Worm (Caenorhabditis elegans): Measurements from ENCODE around the gene mob-1.

The mob-1 gene

DNA sequence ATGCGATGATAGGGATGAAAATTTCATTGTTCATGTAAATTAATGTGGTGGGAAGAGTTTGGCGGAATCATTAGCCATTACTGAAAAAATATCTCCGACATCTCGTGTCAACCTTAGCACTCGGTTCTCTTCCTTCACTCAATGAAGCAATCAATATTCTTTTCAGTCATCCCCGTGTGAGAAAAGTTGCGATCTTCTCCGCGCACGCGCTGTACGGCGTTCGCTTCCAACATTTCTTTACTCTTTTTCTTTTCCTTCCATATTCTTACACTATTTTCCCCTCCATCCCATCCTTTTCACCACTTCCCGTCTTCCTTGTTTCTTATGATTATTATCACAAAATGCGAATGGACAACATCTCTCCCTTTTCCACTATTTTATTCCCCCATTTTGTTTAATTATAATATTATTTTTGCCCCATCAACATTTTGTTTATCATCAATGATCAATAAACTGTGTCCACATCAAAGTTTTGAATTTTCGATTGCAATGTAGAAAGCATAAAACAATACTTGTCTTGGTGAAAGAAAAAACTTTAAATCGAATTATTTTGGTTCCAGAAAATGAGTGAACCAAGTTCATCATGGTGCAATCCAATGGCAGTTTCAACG is at the start of gene mob-1:
mob-1 (plus strand) TSS at position 561 of the 611 bp plus-strand sequence.
- peak; percentile 42 for TF ChIP-seq dve-1 (tag; optimal IDR thresholded peaks at IDR 0.05; ENCODE audit: insufficient read depth)
- no peak for TF ChIP-seq nhr-41 (GFP tag; IDR thresholded peaks at IDR 0.05)
- TF ChIP-seq nhr-77 (tag; optimal IDR thresholded peaks at IDR 0.05) = peak; percentile 7
- peak; percentile 54 for TF ChIP-seq ama-1 (optimal IDR thresholded peaks at IDR 0.05)
- peak in 1 of 2 experiments; percentile 31 for TF ChIP-seq lsy-2 (tag; optimal IDR thresholded peaks at IDR 0.05)
- peak; percentile 38 for TF ChIP-seq aha-1 (tag)
- peak; percentile 29 for TF ChIP-seq mes-2 (tag; optimal IDR thresholded peaks at IDR 0.05; ENCODE audit: poor library complexity, severe bottlenecking)
- TF ChIP-seq nhr-28 (tag; optimal IDR thresholded peaks at IDR 0.05) = no peak
- no peak for TF ChIP-seq pqm-1 (tag; optimal IDR thresholded peaks at IDR 0.05)
- 0 out of 2 replicates have a peak, but pooled peaks have one; percentile 36 for TF ChIP-seq lim-7 (GFP tag; IDR thresholded peaks at IDR 0.05)
- 0 out of 2 replicates have a peak, but pooled peaks have one; percentile 11 for TF ChIP-seq snpc-1.2 (GFP tag; IDR thresholded peaks at IDR 0.05)
- TF ChIP-seq hlh-30 (tag; optimal IDR thresholded peaks at IDR 0.05; ENCODE audit: insufficient read depth) = peak; percentile 54
- no peak for TF ChIP-seq ceh-62 (tag; optimal IDR thresholded peaks at IDR 0.05)
- peak; percentile 66 for TF ChIP-seq mxl-3 (GFP tag; optimal IDR thresholded peaks at IDR 0.05)
- TF ChIP-seq mdl-1 (tag; optimal IDR thresholded peaks at IDR 0.05) = peak in 1 of 2 experiments; percentile 34
- peak; percentile 7 for TF ChIP-seq hlh-11 (tag; optimal IDR thresholded peaks at IDR 0.05)
- peak; percentile 39 for TF ChIP-seq lin-38 (GFP tag; IDR thresholded peaks at IDR 0.05)
- no peak for TF ChIP-seq daf-16 (GFP tag; optimal IDR thresholded peaks at IDR 0.05)
- TF ChIP-seq daf-16 (tag; optimal IDR thresholded peaks at IDR 0.05) = peak; percentile 43

- no peak for TF ChIP-seq aly-2 (tag; optimal IDR thresholded peaks at IDR 0.05)
- TF ChIP-seq pha-4 (GFP tag; IDR thresholded peaks at IDR 0.05) = no peak
- no peak for TF ChIP-seq pha-4 (tag; optimal IDR thresholded peaks at IDR 0.05)
- no peak for TF ChIP-seq unc-39 (tag; optimal IDR thresholded peaks at IDR 0.05)
- TF ChIP-seq egl-43 (GFP tag; IDR thresholded peaks at IDR 0.05) = no peak
- no peak for TF ChIP-seq ZK337.2 (GFP tag; IDR thresholded peaks at IDR 0.05)
- TF ChIP-seq aha-1 (tag) = peak; percentile 42
- TF ChIP-seq lin-13 (GFP tag; optimal IDR thresholded peaks at IDR 0.05) = no peak
- no peak for TF ChIP-seq nhr-42 (GFP tag; IDR thresholded peaks at IDR 0.05)
- no peak for TF ChIP-seq nhr-237 (tag; optimal IDR thresholded peaks at IDR 0.05)
- TF ChIP-seq nhr-25 (tag; optimal IDR thresholded peaks at IDR 0.05; ENCODE audit: borderline replicate concordance, insufficient read depth) = no peak
- TF ChIP-seq lim-7 (GFP tag; IDR thresholded peaks at IDR 0.05) = no peak
- peak; percentile 37 for TF ChIP-seq mxl-3 (GFP tag; optimal IDR thresholded peaks at IDR 0.05)
- no peak for TF ChIP-seq madf-5 (GFP tag; IDR thresholded peaks at IDR 0.05)
- TF ChIP-seq T26A8.4 (GFP tag; IDR thresholded peaks at IDR 0.05) = no peak
- no peak for TF ChIP-seq ceh-82 (tag; optimal IDR thresholded peaks at IDR 0.05)
- no peak for TF ChIP-seq hmg-1.1 (GFP tag; IDR thresholded peaks at IDR 0.05)
- no peak for TF ChIP-seq skn-1 (tag; optimal IDR thresholded peaks at IDR 0.05)
- TF ChIP-seq mes-2 (tag; optimal IDR thresholded peaks at IDR 0.05; ENCODE audit: poor library complexity, severe bottlenecking) = no peak
- no peak for TF ChIP-seq jun-1 (tag; optimal IDR thresholded peaks at IDR 0.05)
- no peak for TF ChIP-seq R02D3.7 (tag; optimal IDR thresholded peaks at IDR 0.05)
- peak; percentile 44 for TF ChIP-seq nhr-28 (tag; optimal IDR thresholded peaks at IDR 0.05)
- TF ChIP-seq Y48G9A.11 (GFP tag; IDR thresholded peaks at IDR 0.05) = no peak
- no peak for TF ChIP-seq dmd-6 (GFP tag; IDR thresholded peaks at IDR 0.05)
- no peak for TF ChIP-seq ztf-7 (tag; optimal IDR thresholded peaks at IDR 0.05)
- no peak for TF ChIP-seq nhr-102 (tag; optimal IDR thresholded peaks at IDR 0.05)
Measured at ce11 chrIV:11812017-11812416, 48.3 kb upstream of the mob-1 start.
